Worm (Caenorhabditis elegans) whole organism, L3 larva: ENCODE data around the gene T25F10.1.

Experiments used
- R02D3.7 ChIP-seq: fragments of 150-350 bp; optimal IDR thresholded peaks from 2 replicates; lab custom pipeline; 2014; ENCODE audit warnings: missing biosample characterization, missing genetic modification characterization
- aly-2 ChIP-seq: fragments of 150-350 bp; optimal IDR thresholded peaks from 2 replicates; lab custom pipeline; 2014; ENCODE audit warnings: missing biosample characterization, missing genetic modification characterization
- ama-1 ChIP-seq: fragments of 150-350 bp; optimal IDR thresholded peaks from 2 replicates; lab custom pipeline; 2018
- ceh-28 ChIP-seq: fragments of 150-350 bp; optimal IDR thresholded peaks from 2 replicates; lab custom pipeline; 2014; ENCODE audit warnings: missing biosample characterization, missing genetic modification reagents, missing genetic modification characterization
- elt-1 ChIP-seq: fragments of 150-350 bp; optimal IDR thresholded peaks from 2 replicates; lab custom pipeline; 2014; ENCODE audit warnings: missing biosample characterization, missing genetic modification characterization
- eor-1 ChIP-seq, 2 experiments: fragments of 150-350 bp; optimal IDR thresholded peaks; 2 replicates each; lab custom pipeline; 2014 to 2018; ENCODE audit warnings: missing biosample characterization in 2 of 2, missing genetic modification characterization in 2 of 2
- fkh-10 ChIP-seq: sonication (generic microtip); optimal IDR thresholded peaks from 2 replicates; lab custom pipeline; 2017; ENCODE audit warnings: missing biosample characterization, missing genetic modification reagents, missing genetic modification characterization
- fos-1 ChIP-seq: fragments of 150-350 bp; optimal IDR thresholded peaks from 2 replicates; lab custom pipeline; 2014; ENCODE audit warnings: missing biosample characterization, missing genetic modification characterization
- hmg-11 ChIP-seq: sonication (generic microtip); optimal IDR thresholded peaks from 2 replicates; lab custom pipeline; 2016; ENCODE audit warnings: missing genetic modification characterization, missing compliant biosample characterization
- lin-15B ChIP-seq: fragments of 150-350 bp; optimal IDR thresholded peaks from 2 replicates; lab custom pipeline; 2014; ENCODE audit warnings: missing biosample characterization, missing genetic modification characterization
- lin-39 ChIP-seq: fragments of 150-350 bp; optimal IDR thresholded peaks from 2 replicates; lab custom pipeline; 2018; ENCODE audit warnings: missing biosample characterization, missing genetic modification reagents, missing genetic modification characterization
- mdl-1 ChIP-seq: fragments of 150-350 bp; optimal IDR thresholded peaks from 2 replicates; lab custom pipeline; 2014; ENCODE audit warnings: missing biosample characterization, missing genetic modification characterization
- mml-1 ChIP-seq: fragments of 150-350 bp; sonication (generic microtip); optimal IDR thresholded peaks from 3 replicates; lab custom pipeline; 2014; ENCODE audit warnings: missing biosample characterization, missing genetic modification characterization
- nhr-12 ChIP-seq: fragments of 150-350 bp; optimal IDR thresholded peaks from 2 replicates; lab custom pipeline; 2014; ENCODE audit warnings: missing biosample characterization, missing genetic modification characterization
- nhr-23 ChIP-seq: fragments of 150-350 bp; optimal IDR thresholded peaks from 2 replicates; lab custom pipeline; 2014; ENCODE audit warnings: missing biosample characterization, missing genetic modification reagents, missing genetic modification characterization
- nhr-237 ChIP-seq: fragments of 150-350 bp; optimal IDR thresholded peaks from 2 replicates; lab custom pipeline; 2014; ENCODE audit warnings: missing biosample characterization, missing genetic modification characterization
- nhr-25 ChIP-seq: sonication (generic microtip); optimal IDR thresholded peaks from 2 replicates; lab custom pipeline; 2017; ENCODE audit warnings: missing biosample characterization, missing genetic modification characterization
- nhr-43 ChIP-seq: sonication (generic microtip); optimal IDR thresholded peaks from 2 replicates; lab custom pipeline; 2016; ENCODE audit warnings: mild to moderate bottlenecking, missing genetic modification characterization, missing compliant biosample characterization; ENCODE audit not compliant: poor library complexity, severe bottlenecking
- nhr-67 ChIP-seq: fragments of 150-350 bp; optimal IDR thresholded peaks from 2 replicates; lab custom pipeline; 2014; ENCODE audit warnings: missing biosample characterization, missing genetic modification characterization
- nhr-76 ChIP-seq: fragments of 150-350 bp; sonication (generic microtip); optimal IDR thresholded peaks from 5 replicates; lab custom pipeline; 2014; ENCODE audit warnings: missing biosample characterization, missing genetic modification characterization
- pha-4 ChIP-seq: fragments of 150-350 bp; optimal IDR thresholded peaks from 2 replicates; lab custom pipeline; 2014; ENCODE audit warnings: missing biosample characterization, missing genetic modification reagents, missing genetic modification characterization
- sea-2 ChIP-seq: fragments of 150-350 bp; sonication (generic microtip); optimal IDR thresholded peaks from 4 replicates; lab custom pipeline; 2014; ENCODE audit warnings: missing biosample characterization, missing genetic modification reagents, missing genetic modification characterization
- skn-1 ChIP-seq: fragments of 150-350 bp; optimal IDR thresholded peaks from 2 replicates; lab custom pipeline; 2014; ENCODE audit warnings: missing biosample characterization, missing genetic modification characterization
- snpc-4 ChIP-seq: fragments of 150-350 bp; optimal IDR thresholded peaks from 2 replicates; lab custom pipeline; 2014; ENCODE audit warnings: missing biosample characterization, missing genetic modification characterization
- tbx-2 ChIP-seq: sonication (generic microtip); optimal IDR thresholded peaks from 2 replicates; lab custom pipeline; 2016; ENCODE audit warnings: mild to moderate bottlenecking, missing genetic modification characterization, missing compliant biosample characterization
- unc-39 ChIP-seq: sonication (generic microtip); optimal IDR thresholded peaks from 4 replicates; lab custom pipeline; 2017; ENCODE audit warnings: missing biosample characterization, missing genetic modification characterization
- zag-1 ChIP-seq: fragments of 150-350 bp; optimal IDR thresholded peaks from 2 replicates; lab custom pipeline; 2014; ENCODE audit warnings: missing biosample characterization, missing genetic modification characterization
- ztf-11 ChIP-seq: fragments of 150-350 bp; optimal IDR thresholded peaks from 2 replicates; lab custom pipeline; 2014; ENCODE audit warnings: missing biosample characterization, missing genetic modification characterization

Gene T25F10.1

DNA sequence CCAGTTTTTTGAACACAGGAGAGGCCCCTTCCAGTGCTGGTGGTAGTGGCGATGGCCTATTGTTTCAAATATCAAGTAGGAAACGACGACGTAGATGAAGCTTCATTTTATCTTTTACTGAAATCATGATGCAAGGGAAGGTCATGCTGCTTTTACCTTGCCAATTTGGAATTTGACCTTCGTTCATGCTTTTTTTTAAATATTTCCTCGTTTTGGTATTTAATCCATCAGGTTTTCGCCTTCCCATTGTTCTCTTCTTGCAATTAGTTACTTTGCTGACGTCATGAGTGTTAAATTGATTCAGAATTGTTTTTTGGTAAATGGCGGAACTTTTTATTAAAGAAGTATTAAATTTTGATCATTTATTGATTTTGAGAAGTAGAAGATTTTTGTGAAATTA is 32.2 kb upstream of the T25F10.1 start:
- no peak for TF ChIP-seq snpc-4 (tag; lab: Kevin White, UChicago)
- TF ChIP-seq nhr-25 (tag; lab: Kevin White, UChicago): peak; percentile 81
- TF ChIP-seq, all 47 proteins: peak for 1

DNA sequence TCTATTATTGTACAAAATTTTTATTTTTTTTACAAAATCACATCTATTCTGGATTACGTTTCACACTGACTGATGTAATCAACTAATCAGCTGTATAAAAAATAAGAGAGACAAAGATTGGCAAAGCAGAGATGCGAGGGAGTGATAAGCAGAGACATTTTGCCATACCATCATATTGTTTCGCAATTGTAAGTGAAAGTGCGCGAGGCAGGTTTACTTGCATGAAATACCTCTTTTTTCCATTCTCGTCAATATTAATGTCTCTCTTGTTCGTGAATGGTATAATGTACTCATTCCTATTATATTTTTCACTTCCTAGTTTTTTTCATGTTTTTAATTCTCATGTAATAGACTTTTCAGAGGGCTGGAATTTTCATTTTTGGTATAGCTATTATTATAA is 31.4 kb upstream of the T25F10.1 start:
- TF ChIP-seq nhr-25 (tag; lab: Kevin White, UChicago): peak; percentile 77
- peak; percentile 79 for TF ChIP-seq elt-1 (tag; lab: Kevin White, UChicago)
- TF ChIP-seq fos-1 (tag; lab: Kevin White, UChicago): no peak
- TF ChIP-seq, all 47 proteins: peak for 2

DNA sequence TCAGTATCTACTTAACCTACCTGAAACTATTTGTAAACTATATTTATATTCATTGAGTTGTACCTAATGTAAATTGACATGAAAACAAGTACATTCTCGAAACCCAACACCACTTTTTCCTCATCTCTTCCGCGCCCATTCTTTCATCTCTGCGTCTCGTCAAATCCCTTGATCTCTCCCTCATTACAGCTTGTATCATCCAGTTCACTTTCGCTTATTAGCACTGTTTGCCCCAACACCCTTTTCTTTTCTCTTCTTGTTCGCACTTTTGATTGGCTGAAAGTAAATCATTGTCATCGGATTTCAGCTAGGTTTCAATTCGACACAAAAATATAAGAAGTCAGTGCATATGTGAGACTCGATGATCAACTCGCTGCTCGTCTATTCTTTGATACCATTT is 23.5 kb upstream of the T25F10.1 start, which contains the start of gene T25F10.3:
TSS of gene T25F10.3 (plus strand) at position 308 of the 400 bp plus-strand sequence.
- TF ChIP-seq nhr-237 (tag; lab: Kevin White, UChicago): no peak
- peak; percentile 41 for TF ChIP-seq nhr-25 (tag; lab: Kevin White, UChicago)

DNA sequence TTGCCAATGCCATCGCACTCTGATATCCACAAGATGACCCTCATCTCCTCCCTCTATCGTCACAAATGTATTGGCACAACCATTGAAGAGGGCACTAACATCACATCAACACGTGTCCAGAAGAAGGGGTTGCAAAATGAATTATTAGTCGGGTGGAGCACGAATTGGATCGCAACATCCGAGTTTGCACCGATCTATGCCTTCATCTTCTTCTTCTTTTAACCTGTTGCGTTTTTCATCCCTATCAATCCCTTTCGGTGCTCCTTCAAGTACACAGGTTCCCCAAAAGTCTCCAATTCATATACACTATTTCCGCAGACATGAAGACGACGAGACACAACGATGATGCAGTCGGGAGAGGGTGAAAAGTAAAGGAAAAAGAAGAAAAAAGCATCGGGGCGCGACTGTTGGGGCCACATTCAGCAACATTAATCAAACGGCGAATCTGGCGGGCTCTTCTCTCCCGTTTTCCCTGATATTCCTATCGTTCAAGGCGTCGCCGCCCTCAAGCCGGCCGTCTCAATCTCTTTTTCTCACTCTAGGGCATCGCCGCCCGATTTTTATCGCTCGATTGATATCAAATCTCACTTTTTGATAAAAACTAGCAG is 16.7 kb upstream of the T25F10.1 start:
- TF ChIP-seq mml-1 (tag; lab: Kevin White, UChicago): no peak
- no peak for TF ChIP-seq lin-39 (tag; lab: Kevin White, UChicago)
- TF ChIP-seq eor-1 (tag; optimal IDR thresholded peaks at IDR 0.05; lab: Kevin White, UChicago): no peak
- no peak for TF ChIP-seq ceh-28
- TF ChIP-seq zag-1 (tag; lab: Kevin White, UChicago): no peak
- TF ChIP-seq R02D3.7 (tag; lab: Kevin White, UChicago): no peak
- TF ChIP-seq aly-2 (tag; lab: Kevin White, UChicago): no peak
- TF ChIP-seq nhr-237 (tag; lab: Kevin White, UChicago): no peak
- no peak for TF ChIP-seq sea-2 (GFP tag; lab: Kevin White, UChicago)

DNA sequence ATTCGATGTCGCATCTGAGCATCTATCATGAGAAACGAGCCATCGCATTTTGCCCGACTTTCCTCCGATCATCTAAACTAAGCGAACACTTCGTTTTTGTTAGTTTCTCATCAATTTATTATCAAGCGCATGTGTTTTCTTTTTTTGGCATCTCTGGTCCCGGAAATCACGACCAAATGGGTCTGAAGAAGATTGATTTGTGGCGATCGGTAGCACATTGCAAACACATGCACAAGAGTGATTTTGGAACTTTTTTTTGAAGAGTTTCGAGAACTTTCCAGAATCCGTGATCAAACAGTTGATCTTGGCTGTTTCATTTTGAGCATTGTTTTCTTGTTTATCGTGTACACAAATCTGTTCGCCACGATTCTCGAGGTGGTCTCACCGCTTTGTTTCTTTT is 15.0 kb upstream of the T25F10.1 start:
- no peak for TF ChIP-seq ceh-28
- TF ChIP-seq, all 47 proteins: peak for 0

DNA sequence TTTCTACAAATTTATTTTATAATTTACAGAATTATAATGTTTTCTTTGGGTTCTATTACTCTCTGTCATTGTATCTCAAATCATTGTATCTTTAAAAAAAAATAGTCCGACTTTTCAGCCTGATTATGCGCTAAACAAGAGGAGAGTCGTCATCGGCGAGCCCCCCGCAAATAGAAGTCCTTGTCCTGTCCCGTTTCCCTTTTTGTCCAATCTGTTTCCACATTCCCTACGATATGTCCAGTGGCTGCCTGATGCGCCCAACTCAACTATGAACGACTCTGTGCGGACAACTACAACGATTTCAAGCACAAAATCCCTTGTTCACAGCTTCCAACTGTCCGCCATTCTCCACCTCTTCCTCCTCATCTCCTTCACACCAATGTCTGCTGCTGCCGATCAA is 10.3 kb upstream of the T25F10.1 start, which contains the start of gene dbl-1:
TSS of gene dbl-1 (plus strand) at position 119 of the 400 bp plus-strand sequence.
- TF ChIP-seq nhr-43: no peak
- no peak for TF ChIP-seq nhr-67 (tag; lab: Kevin White, UChicago)
- no peak for TF ChIP-seq nhr-76 (tag; lab: Kevin White, UChicago)
- TF ChIP-seq ama-1: no peak
- no peak for TF ChIP-seq tbx-2
- no peak for TF ChIP-seq R02D3.7 (tag; lab: Kevin White, UChicago)
- TF ChIP-seq zag-1 (tag; lab: Kevin White, UChicago): no peak

DNA sequence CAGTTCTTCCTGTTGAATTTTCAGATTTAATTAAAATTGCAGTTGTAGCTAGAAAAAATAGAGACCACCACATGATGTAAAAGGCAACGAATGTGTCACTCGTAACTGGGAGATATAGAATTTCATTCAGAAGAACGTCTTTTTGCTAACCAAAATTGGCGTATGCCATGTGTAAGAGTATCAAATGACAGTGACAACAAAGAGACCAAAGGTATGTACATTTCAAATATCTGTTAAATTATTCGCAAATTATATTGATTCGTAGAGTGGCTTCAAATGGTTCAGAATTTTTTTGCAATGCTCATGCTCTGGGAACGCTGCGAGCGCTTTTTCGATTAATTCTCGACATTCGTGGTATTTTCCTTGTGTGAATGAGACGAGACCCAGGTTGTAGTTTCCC is 5.9 kb upstream of the T25F10.1 start, which contains the start of gene T25F10.4:
TSS of gene T25F10.4 (minus strand) at position 101 of the 400 bp plus-strand sequence.
- TF ChIP-seq aly-2 (tag; lab: Kevin White, UChicago) (no peak), ama-1 (no peak), nhr-12 (no peak), nhr-76 (tag; lab: Kevin White, UChicago) (no peak), fos-1 (tag; lab: Kevin White, UChicago) (no peak), mdl-1 (tag; lab: Kevin White, UChicago) (no peak), unc-39 (no peak), hmg-11 (tag; lab: Kevin White, UChicago) (no peak), lin-15B (tag; lab: Kevin White, UChicago) (no peak), elt-1 (tag; lab: Kevin White, UChicago) (no peak), nhr-67 (tag; lab: Kevin White, UChicago) (no peak), pha-4 (no peak)

DNA sequence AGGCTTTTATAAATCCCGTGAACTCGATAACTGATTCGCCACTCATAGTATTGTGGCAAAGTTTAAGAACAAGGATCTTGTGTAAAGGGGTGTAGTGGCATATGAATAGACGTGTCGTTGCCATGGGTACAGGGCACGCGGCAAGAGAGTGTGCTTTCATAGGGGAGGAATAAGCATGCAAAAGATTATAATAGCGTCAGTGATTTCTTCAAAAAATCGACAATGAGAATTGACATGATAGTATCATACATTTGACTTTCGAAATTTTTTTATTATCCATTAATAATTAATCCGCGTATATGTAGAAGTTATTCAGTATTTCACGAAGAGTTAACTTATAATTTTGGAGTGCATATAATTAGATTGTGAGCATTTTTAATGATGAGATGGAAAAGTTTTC is 3.3 kb upstream of the T25F10.1 start, which contains the start of gene bbs-8:
TSS of gene bbs-8 (minus strand) at position 101 of the 400 bp plus-strand sequence.
- TF ChIP-seq elt-1 (tag; lab: Kevin White, UChicago): no peak
- TF ChIP-seq nhr-23 (tag; lab: Kevin White, UChicago): no peak
- no peak for TF ChIP-seq nhr-76 (tag; lab: Kevin White, UChicago)
- no peak for TF ChIP-seq skn-1 (tag; lab: Kevin White, UChicago)
- TF ChIP-seq ztf-11 (tag; lab: Kevin White, UChicago): no peak
- TF ChIP-seq aly-2 (tag; lab: Kevin White, UChicago): no peak
- no peak for TF ChIP-seq nhr-25 (tag; lab: Kevin White, UChicago)
- TF ChIP-seq fkh-10 (GFP tag; lab: Kevin White, UChicago): no peak
